Fruit fly (Drosophila melanogaster) whole organism, embryonic: ENCODE results near the gene TBC1D16.

Experiments
- Bteb2 ChIP-seq: fragments of 200-800 bp; sonication (Bioruptor generic); optimal IDR thresholded peaks from 2 replicates; lab custom pipeline; 2016; ENCODE audit warnings: missing biosample characterization, missing genetic modification characterization
- CG10431 ChIP-seq: fragments of 200-800 bp; sonication (Bioruptor generic); optimal IDR thresholded peaks from 3 replicates; lab custom pipeline; 2018; ENCODE audit warnings: missing biosample characterization, mild to moderate bottlenecking, missing genetic modification characterization
- CG10565 ChIP-seq: fragments of 200-800 bp; sonication (Bioruptor generic); optimal IDR thresholded peaks from 3 replicates; lab custom pipeline; 2016; ENCODE audit warnings: missing biosample characterization, mild to moderate bottlenecking, missing genetic modification characterization
- CG11695 ChIP-seq: fragments of 200-800 bp; sonication (Bioruptor generic); IDR thresholded peaks from 3 replicates; pipeline ENCODE4 v1.3.6; 2022; ENCODE audit warnings: missing biosample characterization, missing genetic modification characterization
- CG12942 ChIP-seq: fragments of 200-800 bp; sonication (Bioruptor generic); optimal IDR thresholded peaks from 3 replicates; lab custom pipeline; 2016; ENCODE audit warnings: missing biosample characterization, missing genetic modification characterization
- CG13287 ChIP-seq: fragments of 200-800 bp; sonication (Bioruptor generic); IDR thresholded peaks from 2 replicates; pipeline ENCODE4 v1.3.6; 2022; ENCODE audit warnings: missing biosample characterization, missing genetic modification characterization; ENCODE audit not compliant: partially characterized antibody
- CG14050 ChIP-seq: fragments of 200-800 bp; sonication (Bioruptor generic); IDR thresholded peaks from 3 replicates; pipeline ENCODE4 v1.3.6; 2022; ENCODE audit warnings: missing biosample characterization, missing genetic modification characterization
- CG18476 ChIP-seq: fragments of 200-800 bp; sonication (Bioruptor generic); optimal IDR thresholded peaks from 2 replicates; lab custom pipeline; 2016; ENCODE audit warnings: missing biosample characterization, mild to moderate bottlenecking, missing genetic modification characterization
- CG30020 ChIP-seq: fragments of 200-800 bp; optimal IDR thresholded peaks from 2 replicates; lab custom pipeline; 2019; ENCODE audit warnings: missing biosample characterization, mild to moderate bottlenecking, missing genetic modification characterization, moderate library complexity
- CG4282 ChIP-seq: fragments of 200-800 bp; sonication (Bioruptor generic); optimal IDR thresholded peaks from 2 replicates; lab custom pipeline; 2016; ENCODE audit warnings: missing biosample characterization, missing genetic modification characterization
- CG4730 ChIP-seq: fragments of 200-800 bp; sonication (Bioruptor generic); IDR thresholded peaks from 2 replicates; pipeline ENCODE4 v1.3.6; 2022; ENCODE audit warnings: missing biosample characterization, missing genetic modification characterization
- CG5180 ChIP-seq: fragments of 200-800 bp; sonication (Bioruptor generic); optimal IDR thresholded peaks from 3 replicates; lab custom pipeline; 2017; ENCODE audit warnings: missing biosample characterization, missing genetic modification characterization, mild to moderate bottlenecking, moderate library complexity, missing genetic modification reagents
- CG7963 ChIP-seq: fragments of 200-800 bp; sonication (Bioruptor generic); IDR thresholded peaks from 3 replicates; pipeline ENCODE4 v1.3.6; 2022; ENCODE audit warnings: missing biosample characterization, missing genetic modification characterization; ENCODE audit not compliant: partially characterized antibody
- CG7987 ChIP-seq: fragments of 200-800 bp; sonication (Bioruptor generic); optimal IDR thresholded peaks from 2 replicates; lab custom pipeline; 2018; ENCODE audit warnings: missing biosample characterization, mild to moderate bottlenecking, missing genetic modification characterization, moderate library complexity
- CG8089 ChIP-seq: fragments of 200-800 bp; sonication (Bioruptor generic); optimal IDR thresholded peaks from 3 replicates; lab custom pipeline; 2016; ENCODE audit warnings: missing biosample characterization, missing genetic modification characterization
- CG9437 ChIP-seq: fragments of 200-800 bp; sonication (Bioruptor generic); optimal IDR thresholded peaks from 2 replicates; lab custom pipeline; 2018; ENCODE audit warnings: missing biosample characterization, mild to moderate bottlenecking, missing genetic modification characterization
- CG9727 ChIP-seq: fragments of 200-800 bp; sonication (Bioruptor generic); optimal IDR thresholded peaks from 3 replicates; lab custom pipeline; 2017; ENCODE audit warnings: missing biosample characterization, mild to moderate bottlenecking, missing genetic modification characterization
- CG9817 ChIP-seq: fragments of 200-800 bp; sonication (Bioruptor generic); optimal IDR thresholded peaks from 2 replicates; lab custom pipeline; 2018; ENCODE audit warnings: missing biosample characterization, mild to moderate bottlenecking, missing genetic modification characterization, moderate library complexity
- CoRest ChIP-seq: fragments of 200-800 bp; sonication (Bioruptor generic); optimal IDR thresholded peaks from 3 replicates; lab custom pipeline; 2018; ENCODE audit warnings: missing biosample characterization, mild to moderate bottlenecking, missing genetic modification characterization, moderate library complexity
- Eip74EF ChIP-seq, 2 experiments: fragments of 200-800 bp in 1 of 2; fragments of >200 bp in 1 of 2; sonication (Bioruptor generic) in 1 of 2; optimal IDR thresholded peaks; 2 replicates each; lab custom pipeline; 2017 to 2019; ENCODE audit warnings: missing biosample characterization in 2 of 2, missing genetic modification characterization in 2 of 2, mild to moderate bottlenecking in 1 of 2, moderate library complexity in 1 of 2
- Fer2 ChIP-seq: fragments of 200-800 bp; sonication (Bioruptor generic); optimal IDR thresholded peaks from 2 replicates; lab custom pipeline; 2018; ENCODE audit warnings: missing biosample characterization, mild to moderate bottlenecking, missing genetic modification characterization, moderate library complexity
- Gug ChIP-seq: fragments of 200-800 bp; sonication (Bioruptor generic); IDR thresholded peaks from 4 replicates; pipeline ENCODE4 v1.3.6; 2022; ENCODE audit warnings: missing biosample characterization, missing genetic modification characterization
- Hr51 ChIP-seq, 2 experiments: fragments of 200-800 bp; sonication (Bioruptor generic); optimal IDR thresholded peaks; 2 replicates in 1 of 2; 3 replicates in 1 of 2; lab custom pipeline; 2016 to 2018; ENCODE audit warnings: missing biosample characterization in 2 of 2, missing genetic modification characterization in 2 of 2, mild to moderate bottlenecking in 1 of 2, moderate library complexity in 1 of 2
- Meics ChIP-seq: fragments of 200-800 bp; sonication (Bioruptor generic); optimal IDR thresholded peaks from 2 replicates; lab custom pipeline; 2017; ENCODE audit warnings: missing biosample characterization, mild to moderate bottlenecking, missing genetic modification characterization
- Sin3A ChIP-seq: fragments of >200 bp; optimal IDR thresholded peaks from 2 replicates; lab custom pipeline; 2018
- Xrp1 ChIP-seq: fragments of 200-800 bp; sonication (Bioruptor generic); IDR thresholded peaks from 2 replicates; pipeline ENCODE4 v1.3.6; 2022; ENCODE audit warnings: missing biosample characterization, missing genetic modification characterization
- bab2 ChIP-seq: fragments of 200-800 bp; sonication (Bioruptor generic); optimal IDR thresholded peaks from 2 replicates; lab custom pipeline; 2016; ENCODE audit warnings: missing biosample characterization, missing genetic modification characterization
- cad ChIP-seq: fragments of >200 bp; optimal IDR thresholded peaks from 2 replicates; lab custom pipeline; 2017; ENCODE audit warnings: missing biosample characterization, missing genetic modification characterization
- cg ChIP-seq: fragments of 200-800 bp; sonication (Bioruptor generic); optimal IDR thresholded peaks from 3 replicates; lab custom pipeline; 2019; ENCODE audit warnings: missing biosample characterization, mild to moderate bottlenecking, missing genetic modification characterization, moderate library complexity
- cwo ChIP-seq: fragments of 200-800 bp; sonication (Bioruptor generic); optimal IDR thresholded peaks from 3 replicates; lab custom pipeline; 2017; ENCODE audit warnings: missing biosample characterization, missing genetic modification characterization, mild to moderate bottlenecking, moderate library complexity, missing genetic modification reagents
- danr ChIP-seq: fragments of 200-800 bp; sonication (Bioruptor generic); IDR thresholded peaks from 2 replicates; pipeline ENCODE4 v1.3.6; 2022; ENCODE audit warnings: missing biosample characterization, missing genetic modification characterization
- emc ChIP-seq: fragments of 200-800 bp; sonication (Bioruptor generic); optimal IDR thresholded peaks from 2 replicates; lab custom pipeline; 2016; ENCODE audit warnings: missing biosample characterization, missing genetic modification characterization
- hkb ChIP-seq, 2 experiments: fragments of 200-800 bp in 1 of 2; fragments of >200 bp in 1 of 2; sonication (Bioruptor generic) in 1 of 2; IDR thresholded peaks in 1 of 2; optimal IDR thresholded peaks in 1 of 2; 2 replicates each; pipeline versions ENCODE4 v1.3.6 to Lab custom; 2017 to 2022; ENCODE audit warnings: missing biosample characterization in 1 of 2, missing genetic modification characterization in 1 of 2
- knrl ChIP-seq: fragments of 200-800 bp; sonication (Bioruptor generic); IDR thresholded peaks from 3 replicates; pipeline ENCODE4 v1.3.6; 2022; ENCODE audit warnings: missing biosample characterization, missing genetic modification characterization; ENCODE audit not compliant: partially characterized antibody
- luna ChIP-seq: fragments of 200-800 bp; sonication (Bioruptor generic); optimal IDR thresholded peaks from 2 replicates; lab custom pipeline; 2016; ENCODE audit warnings: missing biosample characterization, missing genetic modification characterization
- nmo ChIP-seq: fragments of 200-800 bp; sonication (Bioruptor generic); optimal IDR thresholded peaks from 2 replicates; lab custom pipeline; 2018; ENCODE audit warnings: missing biosample characterization, mild to moderate bottlenecking, missing genetic modification characterization, moderate library complexity
- odd ChIP-seq: fragments of 200-800 bp; sonication (Bioruptor generic); optimal IDR thresholded peaks from 2 replicates; lab custom pipeline; 2017; ENCODE audit warnings: missing biosample characterization, mild to moderate bottlenecking, missing genetic modification characterization
- run ChIP-seq: fragments of 200-800 bp; sonication (Bioruptor generic); optimal IDR thresholded peaks from 3 replicates; lab custom pipeline; 2018; ENCODE audit warnings: missing biosample characterization, mild to moderate bottlenecking, missing genetic modification characterization
- sens ChIP-seq: fragments of 200-800 bp; sonication (Bioruptor generic); peaks from one replicate; lab custom pipeline; 2016; ENCODE audit warnings: missing biosample characterization, missing genetic modification characterization
- sisA ChIP-seq: fragments of 200-800 bp; sonication (Bioruptor generic); IDR thresholded peaks from 2 replicates; pipeline ENCODE4 v1.3.6; 2022; ENCODE audit warnings: missing biosample characterization, missing genetic modification characterization
- slbo ChIP-seq: fragments of 200-800 bp; sonication (Bioruptor generic); IDR thresholded peaks from 2 replicates; pipeline ENCODE4 v1.3.6; 2022; ENCODE audit warnings: missing biosample characterization, missing genetic modification characterization
- slp2 ChIP-seq: fragments of 200-800 bp; sonication (Bioruptor generic); optimal IDR thresholded peaks from 2 replicates; lab custom pipeline; 2016; ENCODE audit warnings: missing biosample characterization, missing genetic modification characterization
- tll ChIP-seq, 2 experiments: fragments of 200-800 bp in 1 of 2; fragments of >200 bp in 1 of 2; sonication (Bioruptor generic) in 1 of 2; optimal IDR thresholded peaks; 2 replicates each; lab custom pipeline; 2017 to 2019; ENCODE audit warnings: missing biosample characterization in 2 of 2, missing genetic modification characterization in 2 of 2, mild to moderate bottlenecking in 1 of 2, moderate library complexity in 1 of 2
- tna ChIP-seq: fragments of 200-800 bp; sonication (Bioruptor generic); IDR thresholded peaks from 2 replicates; pipeline ENCODE4 v1.3.6; 2022; ENCODE audit warnings: missing biosample characterization, missing genetic modification characterization; ENCODE audit not compliant: partially characterized antibody
- vfl ChIP-seq: fragments of 200-800 bp; sonication (Bioruptor generic); optimal IDR thresholded peaks from 2 replicates; lab custom pipeline; 2016; ENCODE audit warnings: missing biosample characterization, missing genetic modification characterization
- wdn ChIP-seq: fragments of 200-800 bp; sonication (Bioruptor generic); IDR thresholded peaks from 2 replicates; pipeline ENCODE4 v1.3.6; 2022; ENCODE audit warnings: missing biosample characterization, missing genetic modification characterization
- zf30C ChIP-seq: fragments of 200-800 bp; sonication (Bioruptor generic); optimal IDR thresholded peaks from 3 replicates; lab custom pipeline; 2018; ENCODE audit warnings: missing biosample characterization, mild to moderate bottlenecking, missing genetic modification characterization

Gene TBC1D16

dm6 chr2L:10413251-10414127, 22.0 kb downstream of the TBC1D16 start, which contains the start of the genes CG5355 and Klp31E (continued):
- TF ChIP-seq sisA (GFP tag; lab: Robert Waterston, UW), result no peak
- peak; percentile 78 for TF ChIP-seq CG9437
- TF ChIP-seq CG10431 (GFP tag; lab: Kevin White, UChicago), result peak; percentile 46
- peak; percentile 93 for TF ChIP-seq sens (GFP tag; lab: Kevin White, UChicago)
- peak in 1 of 2 experiments; percentile 40 for TF ChIP-seq Hr51 (GFP tag; optimal IDR thresholded peaks at IDR 0.05; lab: Kevin White, UChicago)
- TF ChIP-seq CG8089 (GFP tag; lab: Kevin White, UChicago), result no peak
- TF ChIP-seq CG10565, result no peak
- TF ChIP-seq Meics (GFP tag; lab: Kevin White, UChicago), result peak; percentile 80
- TF ChIP-seq knrl, result peak; percentile 67; the same call in 2 of the 3 replicates
- TF ChIP-seq nmo, result peak; percentile 87
- TF ChIP-seq emc (GFP tag; lab: Kevin White, UChicago), result no peak
- TF ChIP-seq CG4730 (GFP tag; lab: Robert Waterston, UW), result no peak
- peak; percentile 37 for TF ChIP-seq slp2 (GFP tag; lab: Kevin White, UChicago)
- no peak for TF ChIP-seq run (tag; lab: Kevin White, UChicago)
- TF ChIP-seq CG18476 (GFP tag; lab: Kevin White, UChicago), result peak; percentile 33
- peak; percentile 42 for TF ChIP-seq CG12942 (GFP tag; lab: Kevin White, UChicago)
- TF ChIP-seq Fer2 (tag; lab: Kevin White, UChicago), result peak; percentile 36
- peak; percentile 49; the same call in 1 of the 3 replicates for TF ChIP-seq CG7963 (GFP tag; lab: Robert Waterston, UW)
- TF ChIP-seq Sin3A (lab: Kevin White, UChicago), result no peak
- peak; percentile 87 for TF ChIP-seq CG9727 (GFP tag; lab: Kevin White, UChicago)
- no peak for TF ChIP-seq zf30C (GFP tag; lab: Kevin White, UChicago)
- no peak for TF ChIP-seq danr (GFP tag; lab: Robert Waterston, UW)
- peak; percentile 95 for TF ChIP-seq CG30020 (tag; lab: Kevin White, UChicago)
- TF ChIP-seq cwo (GFP tag; lab: Kevin White, UChicago), result no peak
- peak; percentile 89 for TF ChIP-seq CoRest (tag; lab: Kevin White, UChicago)
- no peak for TF ChIP-seq CG14050
- no peak for TF ChIP-seq luna (GFP tag; lab: Kevin White, UChicago)
- no peak for TF ChIP-seq CG5180
- no peak; the same call in 2 of the 3 replicates for TF ChIP-seq CG11695 (GFP tag; lab: Robert Waterston, UW)
- no peak for TF ChIP-seq Gug (GFP tag; lab: Robert Waterston, UW)
- TF ChIP-seq Eip74EF (GFP tag; optimal IDR thresholded peaks at IDR 0.05; lab: Kevin White, UChicago), result no peak
- TF ChIP-seq CG9817 (tag; lab: Kevin White, UChicago), result peak; percentile 74
- no peak for TF ChIP-seq hkb (optimal IDR thresholded peaks at IDR 0.05; lab: Kevin White, UChicago)
- TF ChIP-seq hkb (GFP tag; IDR thresholded peaks at IDR 0.05; lab: Robert Waterston, UW), result 0 out of 2 replicates have a peak, but pooled peaks have one; percentile 24
- TF ChIP-seq cad (GFP tag; lab: Kevin White, UChicago), result no peak
- TF ChIP-seq Xrp1 (GFP tag; lab: Robert Waterston, UW), result peak; percentile 56; the same call in 1 of the 2 replicates
- TF ChIP-seq cg (GFP tag; lab: Kevin White, UChicago), result no peak
- TF ChIP-seq vfl (GFP tag; lab: Kevin White, UChicago), result peak; percentile 15
- peak; percentile 6 for TF ChIP-seq Bteb2 (GFP tag; lab: Kevin White, UChicago)
- peak; percentile 56 for TF ChIP-seq bab2 (GFP tag; lab: Kevin White, UChicago)
- no peak for TF ChIP-seq wdn (GFP tag; lab: Robert Waterston, UW)
- TF ChIP-seq odd (GFP tag; lab: Kevin White, UChicago), result peak; percentile 63
- no peak for TF ChIP-seq tna
- TF ChIP-seq CG13287, result peak; percentile 75
- TF ChIP-seq CG4282, result no peak
- TF ChIP-seq CG7987 (GFP tag; lab: Kevin White, UChicago), result no peak
- no peak for TF ChIP-seq tll (GFP tag; optimal IDR thresholded peaks at IDR 0.05; lab: Kevin White, UChicago)
- TF ChIP-seq slbo, result peak; percentile 81
